Worm (Caenorhabditis elegans): ENCODE measurements around the gene lsm-1.

Gene lsm-1

DNA sequence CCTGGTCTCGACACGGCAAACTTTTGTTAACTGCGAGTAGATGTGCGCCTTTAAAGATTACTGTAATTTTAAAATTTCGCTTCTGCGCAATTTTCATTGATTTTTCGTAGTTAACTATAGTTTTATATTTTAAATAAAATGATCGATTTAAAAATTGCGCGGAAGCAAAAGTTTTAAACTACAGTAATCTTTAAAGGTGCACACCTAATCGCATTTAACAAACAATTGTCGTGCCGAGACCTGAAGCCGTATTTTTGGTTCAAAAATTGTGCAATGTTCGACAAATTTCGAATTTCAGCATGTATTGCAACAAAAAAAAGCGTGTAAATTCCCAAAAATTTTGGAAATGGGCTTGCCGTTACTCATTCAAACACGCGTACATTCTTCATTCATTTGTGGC, 32.3 kb upstream of the lsm-1 start:
- TF ChIP-seq sptf-1 (tag; optimal IDR thresholded peaks at IDR 0.05): no peak
- no peak for TF ChIP-seq ceh-43 (GFP tag; optimal IDR thresholded peaks at IDR 0.05)
- no peak for TF ChIP-seq cnd-1 (tag; optimal IDR thresholded peaks at IDR 0.05)
- TF ChIP-seq unc-39 (tag; optimal IDR thresholded peaks at IDR 0.05): no peak
- TF ChIP-seq mls-2 (tag; optimal IDR thresholded peaks at IDR 0.05): no peak
- no peak for TF ChIP-seq zip-8 (tag; optimal IDR thresholded peaks at IDR 0.05)
- no peak for TF ChIP-seq M03D4.4 (tag; optimal IDR thresholded peaks at IDR 0.05)
- no peak for TF ChIP-seq ztf-11 (tag; optimal IDR thresholded peaks at IDR 0.05)
- no peak for TF ChIP-seq snpc-4 (tag; optimal IDR thresholded peaks at IDR 0.05)
- no peak for TF ChIP-seq ceh-39 (tag; optimal IDR thresholded peaks at IDR 0.05)
- TF ChIP-seq unc-120 (tag; optimal IDR thresholded peaks at IDR 0.05; ENCODE audit: poor library complexity, severe bottlenecking): no peak
- TF ChIP-seq mab-5 (tag; optimal IDR thresholded peaks at IDR 0.05): no peak
- no peak for TF ChIP-seq drap-1 (GFP tag; optimal IDR thresholded peaks at IDR 0.05)

DNA sequence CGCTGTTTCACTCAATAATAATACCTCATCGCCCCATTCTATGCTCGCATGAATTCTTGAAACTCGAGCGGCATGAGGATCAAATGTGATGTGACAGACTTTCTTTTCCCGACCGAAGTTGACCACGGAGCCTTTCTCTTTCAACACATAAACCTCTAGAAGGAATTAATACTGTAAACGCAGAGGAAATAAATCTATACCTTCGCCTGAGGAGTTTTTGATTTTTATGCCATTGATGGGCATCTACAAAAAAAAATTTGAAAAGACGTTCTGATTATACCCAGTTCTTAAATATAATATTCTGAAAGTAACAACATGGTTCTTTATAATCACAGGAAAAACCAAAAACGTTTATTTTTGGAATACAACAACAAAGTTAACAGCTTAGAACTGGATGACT, 30.5 kb upstream of the lsm-1 start, which contains the start of gene nbs-1:
nbs-1 (minus strand) TSS at position 246 of the 400 bp plus-strand sequence.
- TF ChIP-seq mep-1 (tag; optimal IDR thresholded peaks at IDR 0.05): no peak
- no peak for TF ChIP-seq nhr-76 (tag; optimal IDR thresholded peaks at IDR 0.05)
- no peak for TF ChIP-seq cnd-1 (tag; optimal IDR thresholded peaks at IDR 0.05)
- TF ChIP-seq unc-120 (tag; optimal IDR thresholded peaks at IDR 0.05; ENCODE audit: poor library complexity, severe bottlenecking): no peak
- TF ChIP-seq elt-1 (tag; optimal IDR thresholded peaks at IDR 0.05; ENCODE audit: borderline replicate concordance, insufficient read depth): no peak
- TF ChIP-seq M03D4.4 (tag; optimal IDR thresholded peaks at IDR 0.05): no peak
- no peak for TF ChIP-seq lin-13 (tag; optimal IDR thresholded peaks at IDR 0.05)

DNA sequence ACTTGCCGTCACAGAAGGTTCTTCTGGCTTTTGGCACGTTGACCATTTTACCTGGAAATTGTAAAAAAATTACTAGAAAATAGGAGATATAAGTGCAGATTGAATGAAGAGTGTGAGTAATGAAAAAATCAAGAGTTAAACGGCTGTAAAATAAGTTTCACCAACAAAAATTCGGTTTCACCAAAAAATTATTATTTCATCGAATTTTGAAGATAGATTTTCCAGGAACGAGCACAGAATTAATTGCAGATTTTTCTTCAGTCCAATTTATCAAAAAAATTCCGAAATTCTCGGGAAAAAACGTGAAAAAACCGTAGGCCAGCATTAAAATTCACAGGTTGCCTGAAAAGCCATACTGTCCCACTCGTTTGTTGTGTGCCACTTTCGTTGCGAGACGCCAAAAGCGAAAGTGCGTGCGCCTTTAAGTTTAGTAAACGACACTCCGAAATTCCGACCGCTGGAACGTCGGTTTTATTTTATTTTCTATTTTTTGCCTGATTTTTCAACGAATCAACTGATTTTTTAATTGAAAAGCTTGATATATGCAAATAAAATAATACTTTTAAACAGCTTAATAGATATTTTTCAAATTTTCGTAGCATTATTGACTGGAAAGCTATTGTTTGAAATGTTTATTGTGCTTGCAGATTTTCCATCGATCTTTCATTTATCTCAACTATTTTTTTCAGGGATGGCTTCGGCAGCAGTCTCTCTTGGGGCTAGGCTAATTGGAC, 29.4 kb upstream of the lsm-1 start, which contains the start of the genes rpl-36.A and nuo-1:
rpl-36.A (minus strand) TSS at position 51 of the 734 bp plus-strand sequence.
nuo-1 (plus strand) TSS at position 684 of the 734 bp plus-strand sequence.
- TF ChIP-seq nhr-2 (tag; optimal IDR thresholded peaks at IDR 0.05) (no peak), M03D4.4 (tag; optimal IDR thresholded peaks at IDR 0.05) (no peak), tbx-8 (GFP tag; optimal IDR thresholded peaks at IDR 0.05) (no peak), ceh-43 (GFP tag; optimal IDR thresholded peaks at IDR 0.05) (no peak), sptf-1 (tag; optimal IDR thresholded peaks at IDR 0.05) (peak; percentile 50), bed-3 (GFP tag; optimal IDR thresholded peaks at IDR 0.05) (no peak), flh-1 (GFP tag; optimal IDR thresholded peaks at IDR 0.05) (no peak), elt-3 (tag; optimal IDR thresholded peaks at IDR 0.05) (no peak), ham-2 (GFP tag; optimal IDR thresholded peaks at IDR 0.05) (peak; percentile 1), zip-8 (tag; optimal IDR thresholded peaks at IDR 0.05) (no peak), mls-2 (tag; optimal IDR thresholded peaks at IDR 0.05) (no peak), drap-1 (GFP tag; optimal IDR thresholded peaks at IDR 0.05) (peak; percentile 4), nhr-28 (tag; optimal IDR thresholded peaks at IDR 0.05) (no peak), ceh-83 (GFP tag; optimal IDR thresholded peaks at IDR 0.05) (no peak), ces-1 (GFP tag; optimal IDR thresholded peaks at IDR 0.05) (peak; percentile 53), mab-5 (tag; optimal IDR thresholded peaks at IDR 0.05) (no peak), hlh-1 (tag; optimal IDR thresholded peaks at IDR 0.05) (peak; percentile 55), lin-13 (tag; optimal IDR thresholded peaks at IDR 0.05) (peak; percentile 76), mep-1 (tag; optimal IDR thresholded peaks at IDR 0.05) (peak; percentile 93), snpc-4 (tag; optimal IDR thresholded peaks at IDR 0.05) (no peak), ceh-39 (tag; optimal IDR thresholded peaks at IDR 0.05) (peak; percentile 44), ztf-11 (tag; optimal IDR thresholded peaks at IDR 0.05) (no peak), lin-32 (GFP tag; optimal IDR thresholded peaks at IDR 0.05) (no peak), blmp-1 (tag; optimal IDR thresholded peaks at IDR 0.05) (peak; percentile 89), pha-4 (tag; optimal IDR thresholded peaks at IDR 0.05) (peak; percentile 73), lsy-2 (tag; optimal IDR thresholded peaks at IDR 0.05) (peak; percentile 98), cnd-1 (tag; optimal IDR thresholded peaks at IDR 0.05) (no peak), nhr-76 (tag; optimal IDR thresholded peaks at IDR 0.05) (no peak), unc-39 (tag; optimal IDR thresholded peaks at IDR 0.05) (no peak), unc-62 (GFP tag; optimal IDR thresholded peaks at IDR 0.05) (peak; percentile 34), nhr-12 (tag; optimal IDR thresholded peaks at IDR 0.05) (no peak), nhr-237 (tag; optimal IDR thresholded peaks at IDR 0.05) (peak; percentile 94), elt-1 (tag; optimal IDR thresholded peaks at IDR 0.05; ENCODE audit: borderline replicate concordance, insufficient read depth) (no peak), unc-120 (tag; optimal IDR thresholded peaks at IDR 0.05; ENCODE audit: poor library complexity, severe bottlenecking) (peak; percentile 80), sem-2 (GFP tag; optimal IDR thresholded peaks at IDR 0.05) (no peak)

All from whole organism, mixed stage, embryonic.